Fruit fly (Drosophila melanogaster): ENCODE measurements around the gene osi.

dm6 chr2L:16859103-16859502 is 28.7 kb downstream of the osi start:
- no peak for TF ChIP-seq CG8119 (GFP tag; IDR thresholded peaks at IDR 0.05)
- no peak for TF ChIP-seq Blimp-1 (GFP tag; optimal IDR thresholded peaks at IDR 0.05)
- no peak for TF ChIP-seq Ets21C (GFP tag; optimal IDR thresholded peaks at IDR 0.05)
